Fruit fly (Drosophila melanogaster): ENCODE results near the gene CG4537.

CG4537 gene

DNA sequence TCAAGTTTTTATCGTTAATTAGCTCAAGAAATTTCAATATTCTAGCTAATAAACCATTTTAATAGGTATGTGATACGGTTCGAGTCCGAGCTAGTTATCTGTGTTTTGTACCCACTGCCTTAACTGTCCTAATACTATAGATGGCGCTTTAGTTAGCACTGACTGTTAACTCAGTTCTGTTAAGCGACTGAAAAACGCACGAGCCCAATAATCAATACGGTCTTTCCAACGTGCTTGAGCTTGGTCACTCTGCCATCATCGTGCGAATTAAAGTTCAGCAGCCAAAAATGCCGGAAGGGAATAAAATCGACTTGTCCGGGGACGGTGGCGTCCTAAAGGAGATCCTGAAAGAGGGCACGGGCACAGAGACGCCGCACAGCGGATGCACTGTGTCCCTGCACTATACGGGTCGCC, 2.8 kb upstream of the CG4537 start, which contains the start of gene Fkbp59:
Gene Fkbp59 (plus strand): TSS at position 150 of the 414 bp plus-strand sequence.
- TF ChIP-seq eg (GFP tag; IDR thresholded peaks at IDR 0.05) (no peak), CG1621 (tag; optimal IDR thresholded peaks at IDR 0.05) (peak; percentile 68), ss (GFP tag; optimal IDR thresholded peaks at IDR 0.05) (no peak), Sox15 (GFP tag; optimal IDR thresholded peaks at IDR 0.05) (no peak), fkh (GFP tag; optimal IDR thresholded peaks at IDR 0.05) (peak; percentile 34), lz (GFP tag; optimal IDR thresholded peaks at IDR 0.05) (no peak), Smox (GFP tag; optimal IDR thresholded peaks at IDR 0.05) (no peak), dac (GFP tag; optimal IDR thresholded peaks at IDR 0.05) (no peak), Ets21C (GFP tag; optimal IDR thresholded peaks at IDR 0.05) (no peak), CG8119 (GFP tag; IDR thresholded peaks at IDR 0.05) (no peak), CG10669 (GFP tag; optimal IDR thresholded peaks at IDR 0.05) (no peak), CG34406 (GFP tag; optimal IDR thresholded peaks at IDR 0.05) (no peak), Gug (GFP tag; IDR thresholded peaks at IDR 0.05) (no peak), salr (GFP tag; optimal IDR thresholded peaks at IDR 0.05) (no peak), CG3919 (GFP tag; optimal IDR thresholded peaks at IDR 0.05) (no peak), CG32006 (GFP tag; optimal IDR thresholded peaks at IDR 0.05) (no peak), CG8319 (GFP tag; optimal IDR thresholded peaks at IDR 0.05) (no peak), Hr38 (GFP tag; optimal IDR thresholded peaks at IDR 0.05) (no peak), Eip78C (GFP tag) (no peak), CG6808 (GFP tag; optimal IDR thresholded peaks at IDR 0.05) (no peak), Sox14 (GFP tag; optimal IDR thresholded peaks at IDR 0.05) (no peak), CG6854 (GFP tag; optimal IDR thresholded peaks at IDR 0.05) (peak; percentile 13), pdm3 (GFP tag; optimal IDR thresholded peaks at IDR 0.05) (no peak), Eip75B (GFP tag; optimal IDR thresholded peaks at IDR 0.05) (no peak)

DNA sequence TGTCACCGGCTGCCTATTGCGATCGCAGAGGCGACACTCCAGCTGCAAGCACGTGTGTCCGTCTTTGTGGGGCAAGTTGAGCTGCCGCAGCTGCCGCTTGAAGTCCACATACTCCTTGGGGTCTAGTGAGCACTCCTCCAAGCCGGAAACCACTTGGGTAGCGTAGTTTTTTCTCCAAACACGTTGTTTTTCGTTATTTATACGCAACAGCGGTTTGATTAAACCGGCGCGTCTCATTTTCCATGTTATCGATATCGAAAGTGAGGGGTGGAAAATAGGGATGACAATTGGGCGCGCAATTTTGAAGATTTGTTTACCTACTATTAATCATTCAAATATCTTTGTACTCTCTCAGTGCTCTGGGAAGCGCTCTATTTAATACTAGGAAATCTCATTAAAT, 2.5 kb downstream of the CG4537 start, which contains the start of gene mtDNA-helicase:
Gene mtDNA-helicase (minus strand): TSS at position 264 of the 400 bp plus-strand sequence.
- TF ChIP-seq Hr38 (GFP tag; optimal IDR thresholded peaks at IDR 0.05) (no peak), vri (GFP tag; optimal IDR thresholded peaks at IDR 0.05) (no peak), fkh (GFP tag; optimal IDR thresholded peaks at IDR 0.05) (peak; percentile 49), Sox15 (GFP tag; optimal IDR thresholded peaks at IDR 0.05) (no peak)

DNA sequence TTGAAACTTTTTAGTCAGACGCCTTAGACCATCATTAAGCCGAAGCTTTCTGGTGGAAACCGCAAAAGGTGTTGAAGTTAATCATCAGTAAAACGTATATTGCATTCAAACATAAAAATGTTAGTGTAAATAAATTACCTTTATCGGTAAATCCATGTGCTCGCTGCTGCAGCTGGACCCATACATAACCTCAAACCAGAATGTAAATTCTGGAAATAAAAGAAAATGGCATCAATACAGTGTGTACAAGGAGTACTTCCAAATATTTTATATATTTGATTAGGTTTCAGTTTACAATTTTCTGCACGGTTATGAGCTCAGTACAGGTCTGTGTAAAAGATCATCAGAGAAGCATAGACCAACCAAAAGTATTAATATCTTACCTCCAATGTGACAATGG, 3.5 kb downstream of the CG4537 start:
- TF ChIP-seq achi (GFP tag; optimal IDR thresholded peaks at IDR 0.05) (no peak), lz (GFP tag; optimal IDR thresholded peaks at IDR 0.05) (no peak)

- no peak for TF ChIP-seq salr (GFP tag; optimal IDR thresholded peaks at IDR 0.05)
- no peak for TF ChIP-seq Hr39 (GFP tag; optimal IDR thresholded peaks at IDR 0.05)
- TF ChIP-seq eg (GFP tag; IDR thresholded peaks at IDR 0.05): no peak
- TF ChIP-seq Hr4 (GFP tag; optimal IDR thresholded peaks at IDR 0.05): no peak
- no peak for TF ChIP-seq pdm3 (GFP tag; optimal IDR thresholded peaks at IDR 0.05)
- no peak for TF ChIP-seq spab (GFP tag; optimal IDR thresholded peaks at IDR 0.05)
- TF ChIP-seq CG11902 (GFP tag; optimal IDR thresholded peaks at IDR 0.05): no peak
- TF ChIP-seq Hr38 (GFP tag; optimal IDR thresholded peaks at IDR 0.05): no peak
- no peak for TF ChIP-seq CG6276 (GFP tag; optimal IDR thresholded peaks at IDR 0.05)
- TF ChIP-seq CG31627 (GFP tag; optimal IDR thresholded peaks at IDR 0.05): no peak
- no peak for TF ChIP-seq Sox102F (GFP tag; optimal IDR thresholded peaks at IDR 0.05)
- peak; percentile 24 for TF ChIP-seq Sox14 (GFP tag; optimal IDR thresholded peaks at IDR 0.05)
- TF ChIP-seq Smox (GFP tag; optimal IDR thresholded peaks at IDR 0.05): no peak
- TF ChIP-seq OdsH (GFP tag; optimal IDR thresholded peaks at IDR 0.05): no peak
- TF ChIP-seq Gug (GFP tag; IDR thresholded peaks at IDR 0.05): no peak
- TF ChIP-seq fkh (GFP tag; optimal IDR thresholded peaks at IDR 0.05): peak; percentile 52
- TF ChIP-seq topi (GFP tag; optimal IDR thresholded peaks at IDR 0.05): peak; percentile 56
- no peak for TF ChIP-seq Lpt (GFP tag; optimal IDR thresholded peaks at IDR 0.05)
- TF ChIP-seq CG10669 (GFP tag; optimal IDR thresholded peaks at IDR 0.05): peak; percentile 17
- TF ChIP-seq CG6854 (GFP tag; optimal IDR thresholded peaks at IDR 0.05): peak; percentile 52
- peak in 1 of 2 experiments; percentile 58 for TF ChIP-seq ss (GFP tag; optimal IDR thresholded peaks at IDR 0.05)
- TF ChIP-seq dsx (GFP tag; optimal IDR thresholded peaks at IDR 0.05; ENCODE audit: poor library complexity, severe bottlenecking): peak; percentile 25
- no peak for TF ChIP-seq net (GFP tag; optimal IDR thresholded peaks at IDR 0.05)
- TF ChIP-seq vri (GFP tag; optimal IDR thresholded peaks at IDR 0.05): peak; percentile 74
- no peak for TF ChIP-seq CG4318 (GFP tag; optimal IDR thresholded peaks at IDR 0.05)
- no peak for TF ChIP-seq achi (GFP tag; optimal IDR thresholded peaks at IDR 0.05)
- TF ChIP-seq CG34406 (GFP tag; optimal IDR thresholded peaks at IDR 0.05): peak; percentile 56
- peak; percentile 29 for TF ChIP-seq acj6 (GFP tag; optimal IDR thresholded peaks at IDR 0.05)
- TF ChIP-seq CG15336 (GFP tag; IDR thresholded peaks at IDR 0.05): peak; percentile 11; the same call in 1 of the 2 replicates
- TF ChIP-seq CG6792 (GFP tag; optimal IDR thresholded peaks at IDR 0.05): no peak
- no peak for TF ChIP-seq CG8632 (GFP tag; optimal IDR thresholded peaks at IDR 0.05)
- no peak for TF ChIP-seq CG8319 (GFP tag; optimal IDR thresholded peaks at IDR 0.05)
- TF ChIP-seq svp (GFP tag): no peak
These were observed 4.2 kb downstream of the CG4537 start, which contains the start of gene Bka for dm6 chr2L:9894871-9895364. Gene Bka, plus strand, starts transcription at chr2L:9895287.
